Worm (Caenorhabditis elegans): ENCODE results near the gene trx-2.
A peak's percentile ranks its signal among the peaks of the same experiment; 100 is the strongest.

DNA sequence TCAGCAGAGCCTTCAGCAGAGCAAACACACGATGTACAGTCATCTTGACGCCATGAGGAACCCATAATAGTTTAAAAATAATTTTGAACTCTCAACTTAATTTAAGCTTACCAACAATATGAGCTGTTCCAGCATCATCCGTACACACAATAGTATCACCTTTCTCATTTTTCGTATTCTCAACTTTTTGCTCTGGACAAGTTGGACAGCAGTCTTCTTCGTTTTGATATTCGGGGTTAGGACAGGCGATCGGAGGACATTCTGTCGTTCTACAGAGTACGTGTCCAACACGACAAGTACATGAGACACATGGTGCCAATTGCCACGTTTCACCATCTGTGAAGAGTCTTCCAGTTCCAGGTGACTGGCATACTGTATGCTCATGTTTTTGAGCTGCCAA, 9.1 kb downstream of the trx-2 start:
- no peak for TF ChIP-seq nhr-25 (tag; optimal IDR thresholded peaks at IDR 0.05; ENCODE audit: borderline replicate concordance, insufficient read depth)
- no peak for TF ChIP-seq nhr-77 (tag; optimal IDR thresholded peaks at IDR 0.05)
- TF ChIP-seq lin-15B (tag; optimal IDR thresholded peaks at IDR 0.05) = no peak
- peak in 1 of 2 experiments; percentile 97 for TF ChIP-seq unc-62 (GFP tag; optimal IDR thresholded peaks at IDR 0.05 in 1 of 2)
- no peak for TF ChIP-seq unc-62 (tag; optimal IDR thresholded peaks at IDR 0.05)
- no peak for TF ChIP-seq mdl-1 (tag; optimal IDR thresholded peaks at IDR 0.05)
- no peak for TF ChIP-seq R02D3.7 (tag; optimal IDR thresholded peaks at IDR 0.05)
- TF ChIP-seq dpl-1 (GFP tag; optimal IDR thresholded peaks at IDR 0.05) = no peak
- no peak for TF ChIP-seq lsy-2 (tag; optimal IDR thresholded peaks at IDR 0.05)
- no peak for TF ChIP-seq duxl-1 (tag; optimal IDR thresholded peaks at IDR 0.05; ENCODE audit: poor library complexity)
- TF ChIP-seq ama-1 (optimal IDR thresholded peaks at IDR 0.05) = no peak
